Worm (Caenorhabditis elegans): ENCODE results near the gene ZK1127.12.

- TF ChIP-seq ama-1 (optimal IDR thresholded peaks at IDR 0.05) (no peak), ets-7 (tag; optimal IDR thresholded peaks at IDR 0.05) (no peak), pes-1 (GFP tag; IDR thresholded peaks at IDR 0.05) (no peak), ceh-13 (GFP tag; optimal IDR thresholded peaks at IDR 0.05) (no peak), B0310.2 (tag; optimal IDR thresholded peaks at IDR 0.05) (no peak), hmg-4 (GFP tag; optimal IDR thresholded peaks at IDR 0.05) (no peak), tbx-11 (GFP tag; IDR thresholded peaks at IDR 0.05) (no peak), flt-1 (GFP tag; IDR thresholded peaks at IDR 0.05) (no peak), aly-1 (tag; optimal IDR thresholded peaks at IDR 0.05) (no peak)
These were observed 44.1 kb downstream of the ZK1127.12 start for ce11 chrII:7095970-7096369.

All from whole organism, early embryonic.